Fruit fly (Drosophila melanogaster): Measurements from ENCODE around the gene DNAlig4.

dm6 chrX:13624334-13625079 is 43.1 kb downstream of the DNAlig4 start, which contains the start of the genes CG2691 and NFAT:
- TF ChIP-seq dsf (GFP tag; optimal IDR thresholded peaks at IDR 0.05; ENCODE audit: borderline replicate concordance) (no peak), Dfd (GFP tag; optimal IDR thresholded peaks at IDR 0.05) (no peak), sage (GFP tag; optimal IDR thresholded peaks at IDR 0.05) (no peak), brk (GFP tag; optimal IDR thresholded peaks at IDR 0.05) (no peak), usp (GFP tag; optimal IDR thresholded peaks at IDR 0.05) (no peak), Hr83 (GFP tag; optimal IDR thresholded peaks at IDR 0.05; ENCODE audit: poor library complexity, severe bottlenecking) (no peak), Hr78 (GFP tag; optimal IDR thresholded peaks at IDR 0.05) (no peak), dmrt93B (GFP tag; optimal IDR thresholded peaks at IDR 0.05) (no peak)
